Worm (Caenorhabditis elegans): ENCODE measurements around the gene frpr-11.

DNA sequence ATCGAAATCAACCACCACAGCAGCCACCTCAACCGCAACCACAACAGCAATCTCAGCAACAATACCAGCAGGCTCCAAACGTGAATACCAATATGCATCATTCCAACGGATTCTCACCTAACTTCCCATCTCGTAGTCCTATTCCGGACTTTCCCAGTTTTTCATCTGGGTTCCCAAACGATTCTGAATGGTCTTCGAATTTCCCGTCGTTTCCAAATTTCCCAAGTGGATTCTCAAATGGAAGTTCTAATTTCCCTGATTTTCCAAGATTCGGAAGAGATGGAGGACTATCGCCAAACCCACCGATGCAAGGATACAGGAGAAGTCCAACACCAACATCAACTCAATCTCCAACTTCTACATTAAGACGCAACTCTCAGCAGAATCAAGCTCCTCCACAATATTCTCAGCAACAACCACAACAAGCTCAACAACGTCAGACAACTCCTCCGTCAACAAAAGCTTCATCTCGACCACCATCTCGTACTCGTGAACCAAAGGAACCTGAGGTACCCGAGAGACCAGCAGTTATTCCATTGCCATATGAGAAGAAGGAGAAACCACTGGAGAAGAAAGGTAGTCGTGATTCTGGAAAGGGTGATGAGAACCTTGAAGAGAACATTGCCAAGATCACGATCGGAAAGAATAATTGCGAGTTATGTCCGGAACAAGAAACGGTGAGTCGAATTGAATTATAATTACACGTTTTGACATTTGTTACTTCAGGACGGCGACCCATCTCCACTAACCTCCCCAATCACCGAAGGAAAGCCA, 30.7 kb downstream of the frpr-11 start:
- no peak for TF ChIP-seq hrde-1 (tag; optimal IDR thresholded peaks at IDR 0.05; ENCODE audit: borderline replicate concordance)
- TF ChIP-seq unc-130 (GFP tag; optimal IDR thresholded peaks at IDR 0.05): no peak
- TF ChIP-seq lin-40 (tag; optimal IDR thresholded peaks at IDR 0.05): no peak
- no peak for TF ChIP-seq dpl-1 (GFP tag; optimal IDR thresholded peaks at IDR 0.05)
- TF ChIP-seq hmg-1.2 (GFP tag; IDR thresholded peaks at IDR 0.05): no peak
- TF ChIP-seq ztf-6 (GFP tag; IDR thresholded peaks at IDR 0.05): no peak
- no peak for TF ChIP-seq lsy-27 (tag; optimal IDR thresholded peaks at IDR 0.05; ENCODE audit: borderline replicate concordance, insufficient read depth)
- no peak for TF ChIP-seq unc-62 (GFP tag; optimal IDR thresholded peaks at IDR 0.05)
- TF ChIP-seq K12H6.12 (tag; optimal IDR thresholded peaks at IDR 0.05): no peak

Measured in whole organism, young adult.